Worm (Caenorhabditis elegans) whole organism, young adult: ENCODE data around the gene C42D8.9.

ENCODE experiments used
- B0019.2 ChIP-seq: fragments of 200-800 bp; sonication (Bioruptor generic); conservative IDR thresholded peaks from 2 replicates; pipeline ENCODE4 v1.3.6; 2022; ENCODE audit warnings: missing genetic modification reagents, missing genetic modification characterization, missing compliant biosample characterization
- B0336.3 ChIP-seq: fragments of 200-800 bp; sonication (Bioruptor generic); IDR thresholded peaks from 2 replicates; pipeline ENCODE4 v1.3.6; 2022; ENCODE audit warnings: missing genetic modification characterization, missing compliant biosample characterization
- F10E7.11 ChIP-seq: sonication (generic microtip); optimal IDR thresholded peaks from 2 replicates; lab custom pipeline; 2017; ENCODE audit warnings: mild to moderate bottlenecking, missing genetic modification characterization, moderate library complexity, missing compliant biosample characterization
- F22D6.2 ChIP-seq: sonication (generic microtip); optimal IDR thresholded peaks from 2 replicates; lab custom pipeline; 2016; ENCODE audit warnings: mild to moderate bottlenecking, missing genetic modification characterization, missing compliant biosample characterization
- F55B11.4 ChIP-seq: sonication (generic microtip); optimal IDR thresholded peaks from 2 replicates; lab custom pipeline; 2016; ENCODE audit warnings: missing compliant biosample characterization, missing genetic modification characterization, borderline replicate concordance; ENCODE audit not compliant: insufficient read depth
- ZK185.1 ChIP-seq: sonication (generic microtip); optimal IDR thresholded peaks from 2 replicates; lab custom pipeline; 2016; ENCODE audit warnings: mild to moderate bottlenecking, missing genetic modification characterization, missing compliant biosample characterization; ENCODE audit not compliant: poor library complexity, severe bottlenecking
- ama-1 ChIP-seq, 3 experiments: fragments of 150-350 bp in 1 of 3; sonication (generic microtip) in 2 of 3; optimal IDR thresholded peaks; 2 replicates each; lab custom pipeline; 2014 to 2018; ENCODE audit warnings: missing biosample characterization in 2 of 3, missing genetic modification characterization in 2 of 3, missing genetic modification reagents in 2 of 3
- aptf-3 ChIP-seq: fragments of 200-800 bp; sonication (Bioruptor generic); IDR thresholded peaks from 2 replicates; pipeline ENCODE4 v1.3.6; 2022; ENCODE audit warnings: missing genetic modification characterization, missing compliant biosample characterization
- atf-7 ChIP-seq: sonication (generic microtip); optimal IDR thresholded peaks from 2 replicates; lab custom pipeline; 2017; ENCODE audit warnings: mild to moderate bottlenecking, missing genetic modification characterization, missing compliant biosample characterization
- attf-5 ChIP-seq: fragments of 200-800 bp; sonication (Bioruptor generic); optimal IDR thresholded peaks from 2 replicates; lab custom pipeline; 2018; ENCODE audit warnings: mild to moderate bottlenecking, missing genetic modification characterization, missing compliant biosample characterization
- attf-6 ChIP-seq: fragments of 200-800 bp; sonication (Bioruptor generic); IDR thresholded peaks from 2 replicates; pipeline ENCODE4 v1.3.6; 2022; ENCODE audit warnings: missing genetic modification reagents, missing genetic modification characterization, missing compliant biosample characterization
- bed-1 ChIP-seq: fragments of 200-800 bp; sonication (Bioruptor generic); IDR thresholded peaks from 2 replicates; pipeline ENCODE4 v1.3.6; 2022; ENCODE audit warnings: missing genetic modification reagents, missing genetic modification characterization, missing compliant biosample characterization
- cebp-1 ChIP-seq, 2 experiments: fragments of 200-800 bp in 1 of 2; sonication (Bioruptor generic) in 1 of 2; sonication (generic microtip) in 1 of 2; IDR thresholded peaks in 1 of 2; optimal IDR thresholded peaks in 1 of 2; 2 replicates each; pipeline versions ENCODE4 v1.3.6 to Lab custom; 2017 to 2022; ENCODE audit warnings: missing compliant biosample characterization in 2 of 2, missing genetic modification characterization in 2 of 2, mild to moderate bottlenecking in 1 of 2, missing genetic modification reagents in 1 of 2, moderate library complexity in 1 of 2
- ceh-100 ChIP-seq: fragments of 200-800 bp; sonication (Bioruptor generic); IDR thresholded peaks from 2 replicates; pipeline ENCODE4 v1.3.6; 2022; ENCODE audit warnings: missing genetic modification reagents, missing genetic modification characterization, missing compliant biosample characterization
- ceh-27 ChIP-seq: fragments of 200-800 bp; sonication (Bioruptor generic); optimal IDR thresholded peaks from 2 replicates; lab custom pipeline; 2018; ENCODE audit warnings: mild to moderate bottlenecking, missing genetic modification characterization, moderate library complexity, missing compliant biosample characterization
- ceh-58 ChIP-seq: fragments of 200-800 bp; sonication (Bioruptor generic); IDR thresholded peaks from 2 replicates; pipeline ENCODE4 v1.3.6; 2022; ENCODE audit warnings: missing genetic modification characterization, missing compliant biosample characterization
- ceh-79 ChIP-seq: sonication (generic microtip); optimal IDR thresholded peaks from 2 replicates; lab custom pipeline; 2017; ENCODE audit warnings: mild to moderate bottlenecking, missing genetic modification characterization, missing compliant biosample characterization
- dox-1 ChIP-seq: fragments of 200-800 bp; sonication (Bioruptor generic); IDR thresholded peaks from 2 replicates; pipeline ENCODE4 v1.3.6; 2022; ENCODE audit warnings: missing genetic modification reagents, missing genetic modification characterization, missing compliant biosample characterization
- dpl-1 ChIP-seq: fragments of 150-350 bp; optimal IDR thresholded peaks from 2 replicates; lab custom pipeline; 2014; ENCODE audit warnings: missing biosample characterization, missing genetic modification reagents, missing genetic modification characterization
- ekl-4 ChIP-seq: fragments of 200-800 bp; sonication (Bioruptor generic); IDR thresholded peaks from 2 replicates; pipeline ENCODE4 v1.3.6; 2022; ENCODE audit warnings: missing genetic modification reagents, missing genetic modification characterization, missing compliant biosample characterization
- ets-4 ChIP-seq: fragments of 200-800 bp; sonication (Bioruptor generic); optimal IDR thresholded peaks from 2 replicates; lab custom pipeline; 2018; ENCODE audit warnings: mild to moderate bottlenecking, missing genetic modification characterization, missing compliant biosample characterization
- gei-17 ChIP-seq: fragments of 200-800 bp; sonication (Bioruptor generic); optimal IDR thresholded peaks from 2 replicates; lab custom pipeline; 2018; ENCODE audit warnings: mild to moderate bottlenecking, missing genetic modification characterization, missing compliant biosample characterization
- hmg-1.2 ChIP-seq: fragments of 200-800 bp; sonication (Bioruptor generic); IDR thresholded peaks from 2 replicates; pipeline ENCODE4 v1.3.6; 2022; ENCODE audit warnings: missing genetic modification reagents, missing genetic modification characterization, missing compliant biosample characterization
- lin-26 ChIP-seq: fragments of 200-800 bp; sonication (Bioruptor generic); IDR thresholded peaks from 2 replicates; pipeline ENCODE4 v1.3.6; 2022; ENCODE audit warnings: missing genetic modification reagents, missing genetic modification characterization, missing compliant biosample characterization
- lsy-27 ChIP-seq: sonication (generic microtip); optimal IDR thresholded peaks from 2 replicates; lab custom pipeline; 2017; ENCODE audit warnings: missing genetic modification characterization, mild to moderate bottlenecking, missing compliant biosample characterization, antibody characterized with exemption, missing genotype, borderline replicate concordance; ENCODE audit not compliant: insufficient read depth
- madf-3 ChIP-seq: fragments of 200-800 bp; sonication (Bioruptor generic); IDR thresholded peaks from 2 replicates; pipeline ENCODE4 v1.3.6; 2022; ENCODE audit warnings: missing genetic modification reagents, missing genetic modification characterization, missing compliant biosample characterization
- madf-6 ChIP-seq: fragments of 200-800 bp; sonication (Bioruptor generic); IDR thresholded peaks from 2 replicates; pipeline ENCODE4 v1.3.6; 2022; ENCODE audit warnings: missing genetic modification reagents, missing genetic modification characterization, missing compliant biosample characterization
- mcd-1 ChIP-seq: fragments of 200-800 bp; sonication (Bioruptor generic); IDR thresholded peaks from 2 replicates; pipeline ENCODE4 v1.3.6; 2022; ENCODE audit warnings: missing genetic modification reagents, missing genetic modification characterization, missing compliant biosample characterization
- mel-28 ChIP-seq: sonication (generic microtip); optimal IDR thresholded peaks from 2 replicates; lab custom pipeline; 2016; ENCODE audit warnings: borderline replicate concordance, mild to moderate bottlenecking, missing genetic modification characterization, missing compliant biosample characterization
- nhr-80 ChIP-seq: sonication (generic microtip); optimal IDR thresholded peaks from 2 replicates; lab custom pipeline; 2016; ENCODE audit warnings: missing genetic modification characterization, missing compliant biosample characterization
- pbrm-1 ChIP-seq: fragments of 200-800 bp; sonication (Bioruptor generic); IDR thresholded peaks from 2 replicates; pipeline ENCODE4 v1.3.6; 2022; ENCODE audit warnings: missing genetic modification reagents, missing genetic modification characterization, missing compliant biosample characterization
- rcor-1 ChIP-seq: fragments of 200-800 bp; sonication (Bioruptor generic); IDR thresholded peaks from 2 replicates; pipeline ENCODE4 v1.3.6; 2022; ENCODE audit warnings: missing genetic modification reagents, missing genetic modification characterization, missing compliant biosample characterization
- sea-2 ChIP-seq: fragments of 200-800 bp; sonication (Bioruptor generic); IDR thresholded peaks from 2 replicates; pipeline ENCODE4 v1.3.6; 2022; ENCODE audit warnings: missing genetic modification characterization, missing compliant biosample characterization
- snpc-1.3 ChIP-seq: sonication (generic microtip); optimal IDR thresholded peaks from 2 replicates; lab custom pipeline; 2017; ENCODE audit warnings: missing genetic modification characterization, mild to moderate bottlenecking, missing compliant biosample characterization, antibody characterized with exemption, moderate library complexity, missing genotype, missing genetic modification reagents; ENCODE audit not compliant: insufficient read depth
- somi-1 ChIP-seq: fragments of 200-800 bp; sonication (Bioruptor generic); optimal IDR thresholded peaks from 2 replicates; lab custom pipeline; 2018; ENCODE audit warnings: mild to moderate bottlenecking, missing genetic modification characterization, missing compliant biosample characterization
- sptf-2 ChIP-seq: fragments of 200-800 bp; sonication (Bioruptor generic); optimal IDR thresholded peaks from 2 replicates; lab custom pipeline; 2018; ENCODE audit warnings: mild to moderate bottlenecking, missing genetic modification characterization, missing compliant biosample characterization
- tbx-9 ChIP-seq: sonication (generic microtip); optimal IDR thresholded peaks from 2 replicates; lab custom pipeline; 2016; ENCODE audit warnings: borderline replicate concordance, missing genetic modification characterization, inconsistent platforms, missing compliant biosample characterization
- unc-130 ChIP-seq: sonication (generic microtip); optimal IDR thresholded peaks from 2 replicates; lab custom pipeline; 2016; ENCODE audit warnings: missing genetic modification reagents, missing genetic modification characterization, missing compliant biosample characterization
- zfh-2 ChIP-seq: fragments of 200-800 bp; sonication (Bioruptor generic); conservative IDR thresholded peaks from 2 replicates; pipeline ENCODE4 v1.3.6; 2022; ENCODE audit warnings: missing genetic modification reagents, missing genetic modification characterization, missing compliant biosample characterization
- ztf-26 ChIP-seq: sonication (generic microtip); optimal IDR thresholded peaks from 2 replicates; lab custom pipeline; 2017; ENCODE audit warnings: missing genetic modification characterization, missing compliant biosample characterization
- ztf-28 ChIP-seq: fragments of 200-800 bp; sonication (Bioruptor generic); IDR thresholded peaks from 2 replicates; pipeline ENCODE4 v1.3.6; 2022; ENCODE audit warnings: missing genetic modification reagents, missing genetic modification characterization, missing compliant biosample characterization
- ztf-6 ChIP-seq: fragments of 200-800 bp; sonication (Bioruptor generic); IDR thresholded peaks from 2 replicates; pipeline ENCODE4 v1.3.6; 2022; ENCODE audit warnings: missing genetic modification reagents, missing genetic modification characterization, missing compliant biosample characterization

C42D8.9 gene

ce11 chrX:5120807-5121206 lies 14.0 kb upstream of the C42D8.9 start:
- no peak for TF ChIP-seq ekl-4 (GFP tag; lab: Robert Waterston, UW)
- no peak for TF ChIP-seq atf-7 (tag; lab: Kevin White, UChicago)
- no peak for TF ChIP-seq F10E7.11
- no peak for TF ChIP-seq cebp-1 (GFP tag; IDR thresholded peaks at IDR 0.05; lab: Robert Waterston, UW)
- TF ChIP-seq cebp-1 (tag; optimal IDR thresholded peaks at IDR 0.05; lab: Kevin White, UChicago), result peak; percentile 52
- TF ChIP-seq ZK185.1 (tag; lab: Kevin White, UChicago), result no peak

ce11 chrX:5120196-5120595 lies 13.4 kb upstream of the C42D8.9 start:
- TF ChIP-seq attf-6 (no peak), ama-1 (optimal IDR thresholded peaks at IDR 0.05; lab: Kevin White, UChicago) (peak; percentile 33), ama-1 (GFP tag; optimal IDR thresholded peaks at IDR 0.05; lab: Kevin White, UChicago) (no peak)
- TF ChIP-seq, all 124 proteins: peak for 1

- no peak for TF ChIP-seq dpl-1 (GFP tag; lab: Kevin White, UChicago)
- no peak for TF ChIP-seq F22D6.2 (tag; lab: Kevin White, UChicago)
- TF ChIP-seq ceh-79 (tag; lab: Kevin White, UChicago), result no peak
- no peak for TF ChIP-seq somi-1 (GFP tag; lab: Kevin White, UChicago)
- no peak for TF ChIP-seq madf-6
- no peak for TF ChIP-seq snpc-1.3 (tag; lab: Kevin White, UChicago)
- TF ChIP-seq madf-3, result no peak
- TF ChIP-seq B0336.3 (GFP tag; lab: Robert Waterston, UW), result no peak
- TF ChIP-seq sea-2 (GFP tag; lab: Robert Waterston, UW), result no peak
- TF ChIP-seq ZK185.1 (tag; lab: Kevin White, UChicago), result no peak
- no peak for TF ChIP-seq rcor-1
- no peak for TF ChIP-seq B0019.2 (GFP tag; lab: Robert Waterston, UW)
- no peak for TF ChIP-seq unc-130 (GFP tag; lab: Kevin White, UChicago)
- TF ChIP-seq ceh-100 (GFP tag; lab: Robert Waterston, UW), result no peak
- no peak for TF ChIP-seq ceh-58 (GFP tag; lab: Robert Waterston, UW)
- no peak for TF ChIP-seq ztf-6 (GFP tag; lab: Robert Waterston, UW)
- TF ChIP-seq, all 124 proteins: peak for 0
Observed at ce11 chrX:5119686-5120085, 12.8 kb upstream of the C42D8.9 start.

ce11 chrX:5119246-5119645 lies 12.4 kb upstream of the C42D8.9 start:
- TF ChIP-seq aptf-3 (GFP tag; lab: Robert Waterston, UW) (no peak), nhr-80 (tag; lab: Kevin White, UChicago) (peak; percentile 49), dox-1 (GFP tag; lab: Robert Waterston, UW) (peak; percentile 39; the same call in 1 of the 2 replicates), bed-1 (GFP tag; lab: Robert Waterston, UW) (0 out of 2 replicates have a peak, but pooled peaks have one; percentile 45), ceh-27 (GFP tag; lab: Kevin White, UChicago) (peak; percentile 12), dpl-1 (GFP tag; lab: Kevin White, UChicago) (no peak), lin-26 (GFP tag; lab: Robert Waterston, UW) (peak; percentile 64; the same call in 1 of the 2 replicates), snpc-1.3 (tag; lab: Kevin White, UChicago) (no peak), ztf-26 (tag; lab: Kevin White, UChicago) (peak; percentile 72), pbrm-1 (GFP tag; lab: Robert Waterston, UW) (no peak), cebp-1 (GFP tag; IDR thresholded peaks at IDR 0.05; lab: Robert Waterston, UW) (no peak), cebp-1 (tag; optimal IDR thresholded peaks at IDR 0.05; lab: Kevin White, UChicago) (peak; percentile 35), zfh-2 (GFP tag; lab: Robert Waterston, UW) (peak; percentile 71), mel-28 (tag; lab: Kevin White, UChicago) (no peak), hmg-1.2 (GFP tag; lab: Robert Waterston, UW) (peak; percentile 61; the same call in 1 of the 2 replicates), gei-17 (GFP tag; lab: Kevin White, UChicago) (peak; percentile 16), lsy-27 (no peak), B0336.3 (GFP tag; lab: Robert Waterston, UW) (0 out of 2 replicates have a peak, but pooled peaks have one; percentile 31), F55B11.4 (tag; lab: Kevin White, UChicago) (no peak), sptf-2 (GFP tag; lab: Kevin White, UChicago) (no peak), attf-5 (peak; percentile 33), tbx-9 (tag; lab: Kevin White, UChicago) (no peak), mcd-1 (GFP tag; lab: Robert Waterston, UW) (peak; percentile 16; the same call in 1 of the 2 replicates), ztf-28 (GFP tag; lab: Robert Waterston, UW) (no peak), ets-4 (peak; percentile 16)
